Worm (Caenorhabditis elegans): ENCODE measurements around the gene mlcd-1.

ce11 chrIII:4581495-4581894 is 13.6 kb upstream of the mlcd-1 start, which contains the start of gene F35G12.12:
- TF ChIP-seq nhr-76 (tag; optimal IDR thresholded peaks at IDR 0.05): no peak
- TF ChIP-seq flh-1 (GFP tag; optimal IDR thresholded peaks at IDR 0.05): no peak
- no peak for TF ChIP-seq ztf-11 (tag; optimal IDR thresholded peaks at IDR 0.05)
- no peak for TF ChIP-seq snpc-4 (tag; optimal IDR thresholded peaks at IDR 0.05)
- no peak for TF ChIP-seq hlh-1 (tag; optimal IDR thresholded peaks at IDR 0.05)
- no peak for TF ChIP-seq nhr-12 (tag; optimal IDR thresholded peaks at IDR 0.05)
- TF ChIP-seq nhr-28 (tag; optimal IDR thresholded peaks at IDR 0.05): no peak
- no peak for TF ChIP-seq elt-3 (tag; optimal IDR thresholded peaks at IDR 0.05)
- TF ChIP-seq elt-1 (tag; optimal IDR thresholded peaks at IDR 0.05; ENCODE audit: borderline replicate concordance, insufficient read depth): no peak
- no peak for TF ChIP-seq lsy-2 (tag; optimal IDR thresholded peaks at IDR 0.05)
- TF ChIP-seq mab-5 (tag; optimal IDR thresholded peaks at IDR 0.05): no peak
- no peak for TF ChIP-seq lin-13 (tag; optimal IDR thresholded peaks at IDR 0.05)
- no peak for TF ChIP-seq unc-62 (GFP tag; optimal IDR thresholded peaks at IDR 0.05)
